Worm (Caenorhabditis elegans) whole organism, late embryonic: ENCODE data around the gene F37A8.1.

Experiments used
- ahr-1 ChIP-seq: sonication (generic microtip); optimal IDR thresholded peaks from 2 replicates; lab custom pipeline; 2016; ENCODE audit warnings: missing genetic modification characterization, missing compliant biosample characterization
- ceh-18 ChIP-seq: sonication (generic microtip); optimal IDR thresholded peaks from 2 replicates; lab custom pipeline; 2016; ENCODE audit warnings: missing genetic modification characterization, missing compliant biosample characterization
- ceh-31 ChIP-seq: sonication (generic microtip); optimal IDR thresholded peaks from 2 replicates; lab custom pipeline; 2016; ENCODE audit warnings: missing genetic modification characterization, missing compliant biosample characterization
- ceh-48 ChIP-seq: sonication (generic microtip); optimal IDR thresholded peaks from 2 replicates; lab custom pipeline; 2016; ENCODE audit warnings: missing genetic modification characterization, inconsistent platforms, missing compliant biosample characterization
- ceh-9 ChIP-seq: sonication (generic microtip); optimal IDR thresholded peaks from 2 replicates; lab custom pipeline; 2016; ENCODE audit warnings: mild to moderate bottlenecking, missing genetic modification characterization, inconsistent platforms, missing compliant biosample characterization
- ets-4 ChIP-seq: sonication (generic microtip); optimal IDR thresholded peaks from 2 replicates; lab custom pipeline; 2016; ENCODE audit warnings: missing genetic modification characterization, missing compliant biosample characterization
- eyg-1 ChIP-seq: sonication (generic microtip); optimal IDR thresholded peaks from 2 replicates; lab custom pipeline; 2016; ENCODE audit warnings: missing genotype, missing genetic modification characterization, missing compliant biosample characterization
- fax-1 ChIP-seq: sonication (generic microtip); optimal IDR thresholded peaks from 2 replicates; lab custom pipeline; 2016; ENCODE audit warnings: missing genotype, missing genetic modification characterization, missing compliant biosample characterization
- fkh-10 ChIP-seq: fragments of 150-350 bp; optimal IDR thresholded peaks from 2 replicates; lab custom pipeline; 2014; ENCODE audit warnings: missing biosample characterization, missing genetic modification reagents, missing genetic modification characterization
- fkh-6 ChIP-seq: sonication (generic microtip); optimal IDR thresholded peaks from 2 replicates; lab custom pipeline; 2016; ENCODE audit warnings: missing genetic modification characterization, missing compliant biosample characterization
- gmeb-2 ChIP-seq: sonication (generic microtip); optimal IDR thresholded peaks from 2 replicates; lab custom pipeline; 2016; ENCODE audit warnings: missing genetic modification characterization, inconsistent platforms, missing compliant biosample characterization
- hlh-30 ChIP-seq: sonication (generic microtip); optimal IDR thresholded peaks from 2 replicates; lab custom pipeline; 2017; ENCODE audit warnings: antibody characterized with exemption, missing genetic modification characterization, missing compliant biosample characterization; ENCODE audit not compliant: insufficient read depth
- hlh-8 ChIP-seq: sonication (generic microtip); optimal IDR thresholded peaks from 2 replicates; lab custom pipeline; 2016; ENCODE audit warnings: missing genotype, missing genetic modification characterization, missing compliant biosample characterization
- nfya-1 ChIP-seq: sonication (generic microtip); optimal IDR thresholded peaks from 2 replicates; lab custom pipeline; 2017; ENCODE audit warnings: missing genetic modification characterization, mild to moderate bottlenecking, missing compliant biosample characterization, antibody characterized with exemption, moderate library complexity
- pat-9 ChIP-seq: fragments of 200-800 bp; sonication (Bioruptor generic); optimal IDR thresholded peaks from 2 replicates; lab custom pipeline; 2018; ENCODE audit warnings: mild to moderate bottlenecking, missing genetic modification characterization, moderate library complexity, missing compliant biosample characterization
- pha-2 ChIP-seq: sonication (generic microtip); optimal IDR thresholded peaks from 2 replicates; lab custom pipeline; 2017; ENCODE audit warnings: mild to moderate bottlenecking, missing genetic modification characterization, missing compliant biosample characterization
- ref-2 ChIP-seq: sonication (generic microtip); optimal IDR thresholded peaks from 2 replicates; lab custom pipeline; 2016; ENCODE audit warnings: missing genetic modification characterization, missing compliant biosample characterization
- rnt-1 ChIP-seq: sonication (generic microtip); optimal IDR thresholded peaks from 2 replicates; lab custom pipeline; 2016; ENCODE audit warnings: missing genetic modification characterization, missing compliant biosample characterization
- sox-4 ChIP-seq: sonication (generic microtip); optimal IDR thresholded peaks from 2 replicates; lab custom pipeline; 2017; ENCODE audit warnings: mild to moderate bottlenecking, missing genetic modification characterization, inconsistent platforms, missing compliant biosample characterization
- tbx-2 ChIP-seq: sonication (generic microtip); optimal IDR thresholded peaks from 2 replicates; lab custom pipeline; 2016; ENCODE audit warnings: missing genetic modification characterization, missing compliant biosample characterization
- zip-5 ChIP-seq: sonication (generic microtip); optimal IDR thresholded peaks from 2 replicates; lab custom pipeline; 2016; ENCODE audit warnings: missing genetic modification characterization, missing compliant biosample characterization

F37A8.1 gene

ce11 chrIII:3976992-3977391, 48.8 kb downstream of the F37A8.1 start:
- TF ChIP-seq tbx-2 (tag; lab: Kevin White, UChicago) (no peak), eyg-1 (tag; lab: Kevin White, UChicago) (no peak), fkh-10 (no peak), gmeb-2 (tag; lab: Kevin White, UChicago) (no peak), ceh-18 (tag; lab: Kevin White, UChicago) (no peak), ahr-1 (tag; lab: Kevin White, UChicago) (no peak), fax-1 (no peak)

DNA sequence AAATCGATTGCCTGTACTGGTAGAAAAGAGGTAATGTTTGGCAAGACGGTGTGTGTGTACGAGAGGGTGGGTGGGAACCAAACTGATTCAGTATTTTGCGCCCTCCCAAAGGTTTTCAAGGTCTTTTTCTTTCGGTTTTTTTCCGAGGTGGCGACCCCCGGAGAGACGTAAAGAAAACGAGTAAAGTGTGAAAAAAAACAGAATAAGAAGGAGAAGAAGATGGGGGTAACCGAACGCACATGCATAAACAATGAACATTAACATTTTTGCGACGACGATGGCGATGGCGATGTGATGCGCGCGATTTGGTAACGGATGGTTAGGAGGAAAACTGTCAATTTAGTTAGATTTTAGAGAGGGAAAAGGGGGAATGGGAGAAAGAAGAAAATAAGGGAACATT, 50.2 kb downstream of the F37A8.1 start:
- TF ChIP-seq nfya-1 (tag; lab: Kevin White, UChicago) (no peak), fkh-6 (tag; lab: Kevin White, UChicago) (no peak), ref-2 (tag; lab: Kevin White, UChicago) (no peak), ceh-48 (tag; lab: Kevin White, UChicago) (no peak), rnt-1 (tag; lab: Kevin White, UChicago) (no peak), pat-9 (tag; lab: Kevin White, UChicago) (no peak), gmeb-2 (tag; lab: Kevin White, UChicago) (no peak), pha-2 (tag; lab: Kevin White, UChicago) (no peak), ceh-31 (tag; lab: Kevin White, UChicago) (no peak), hlh-8 (tag; lab: Kevin White, UChicago) (no peak), sox-4 (tag; lab: Kevin White, UChicago) (no peak), hlh-30 (tag; lab: Kevin White, UChicago) (no peak), ets-4 (tag; lab: Kevin White, UChicago) (no peak), zip-5 (no peak), ceh-9 (tag; lab: Kevin White, UChicago) (no peak)
